Worm (Caenorhabditis elegans): ENCODE measurements around the gene Y39B6A.42.

- TF ChIP-seq lin-14 (GFP tag; optimal IDR thresholded peaks at IDR 0.05) (no peak), unc-30 (tag; optimal IDR thresholded peaks at IDR 0.05) (no peak), vab-15 (tag; optimal IDR thresholded peaks at IDR 0.05) (no peak), lin-15B (tag; optimal IDR thresholded peaks at IDR 0.05) (no peak), tbx-2 (tag; optimal IDR thresholded peaks at IDR 0.05) (no peak), ama-1 (optimal IDR thresholded peaks at IDR 0.05) (no peak), unc-62 (GFP tag; optimal IDR thresholded peaks at IDR 0.05) (no peak), nhr-11 (tag; optimal IDR thresholded peaks at IDR 0.05) (no peak), lin-13 (GFP tag; optimal IDR thresholded peaks at IDR 0.05) (no peak), nhr-237 (tag; optimal IDR thresholded peaks at IDR 0.05) (no peak), mef-2 (tag; optimal IDR thresholded peaks at IDR 0.05) (no peak), ztf-11 (tag; optimal IDR thresholded peaks at IDR 0.05) (no peak), sup-37 (GFP tag; optimal IDR thresholded peaks at IDR 0.05) (no peak)
Observed at ce11 chrV:18986103-18986502, 16.7 kb upstream of the Y39B6A.42 start.

All from whole organism, L1 larva.